Worm (Caenorhabditis elegans): Measurements from ENCODE around the gene Y34B4A.4.

The Y34B4A.4 gene

ce11 chrX:5264026-5264425 lies at the start of gene Y34B4A.4:
Y34B4A.4 (plus strand) TSS chrX:5264326.
- TF ChIP-seq let-526 (GFP tag; IDR thresholded peaks at IDR 0.05) (no peak), K12H6.12 (tag; optimal IDR thresholded peaks at IDR 0.05) (no peak), T07F8.4 (tag; optimal IDR thresholded peaks at IDR 0.05) (no peak), nhr-90 (tag; optimal IDR thresholded peaks at IDR 0.05) (no peak), ceh-27 (GFP tag; optimal IDR thresholded peaks at IDR 0.05) (no peak), nfya-1 (tag; optimal IDR thresholded peaks at IDR 0.05; ENCODE audit: borderline replicate concordance, insufficient read depth) (no peak), cebp-1 (GFP tag; IDR thresholded peaks at IDR 0.05) (no peak), cebp-1 (tag; optimal IDR thresholded peaks at IDR 0.05) (no peak), nhr-27 (tag; optimal IDR thresholded peaks at IDR 0.05) (no peak), B0261.1 (tag; optimal IDR thresholded peaks at IDR 0.05) (no peak), die-1 (tag; optimal IDR thresholded peaks at IDR 0.05) (no peak), Y67H2A.10 (GFP tag; conservative IDR thresholded peaks at IDR 0.05) (no peak), mel-28 (tag; optimal IDR thresholded peaks at IDR 0.05; ENCODE audit: borderline replicate concordance) (no peak), F39B2.1 (GFP tag; IDR thresholded peaks at IDR 0.05) (no peak), ceh-100 (GFP tag; IDR thresholded peaks at IDR 0.05) (no peak)

ce11 chrX:5214790-5215189 lies 49.3 kb upstream of the Y34B4A.4 start:
- TF ChIP-seq F52B5.7 (tag; optimal IDR thresholded peaks at IDR 0.05) (no peak), ztf-26 (tag; optimal IDR thresholded peaks at IDR 0.05) (no peak), ekl-4 (GFP tag; IDR thresholded peaks at IDR 0.05) (0 out of 2 replicates have a peak, but pooled peaks have one; percentile 7), rpc-1 (optimal IDR thresholded peaks at IDR 0.05) (no peak), rpc-1 (tag; optimal IDR thresholded peaks at IDR 0.05) (no peak), fkh-3 (tag; optimal IDR thresholded peaks at IDR 0.05) (peak; percentile 22), egrh-3 (GFP tag; IDR thresholded peaks at IDR 0.05) (peak; percentile 65), zfh-2 (GFP tag; conservative IDR thresholded peaks at IDR 0.05) (peak; percentile 90), sptf-2 (GFP tag; optimal IDR thresholded peaks at IDR 0.05) (no peak), lin-26 (GFP tag; IDR thresholded peaks at IDR 0.05) (0 out of 2 replicates have a peak, but pooled peaks have one; percentile 8)

ce11 chrX:5216063-5216462 lies 48.1 kb upstream of the Y34B4A.4 start, which contains the start of gene hrpa-2:
hrpa-2 (plus strand) TSS chrX:5216363.
- TF ChIP-seq let-607 (tag; optimal IDR thresholded peaks at IDR 0.05) (no peak), T26A5.8 (tag; optimal IDR thresholded peaks at IDR 0.05) (no peak)

ce11 chrX:5218323-5218722 lies 45.8 kb upstream of the Y34B4A.4 start:
- no peak for TF ChIP-seq tbp1 (GFP tag; optimal IDR thresholded peaks at IDR 0.05)

- TF ChIP-seq atf-7 (tag; optimal IDR thresholded peaks at IDR 0.05) (no peak), F57A8.1 (GFP tag; optimal IDR thresholded peaks at IDR 0.05) (no peak), mxl-1 (tag; optimal IDR thresholded peaks at IDR 0.05) (no peak), T26A5.8 (tag; optimal IDR thresholded peaks at IDR 0.05) (no peak), B0336.3 (GFP tag; IDR thresholded peaks at IDR 0.05) (no peak), F37B4.10 (GFP tag; IDR thresholded peaks at IDR 0.05) (no peak), lin-26 (GFP tag; IDR thresholded peaks at IDR 0.05) (no peak), lin-35 (GFP tag; optimal IDR thresholded peaks at IDR 0.05) (no peak), sptf-2 (GFP tag; optimal IDR thresholded peaks at IDR 0.05) (no peak), madf-3 (GFP tag; IDR thresholded peaks at IDR 0.05) (no peak), F39B2.1 (GFP tag; IDR thresholded peaks at IDR 0.05) (no peak), hsf-1 (GFP tag; IDR thresholded peaks at IDR 0.05) (no peak), C17E4.6 (GFP tag; IDR thresholded peaks at IDR 0.05) (no peak), ztf-25 (GFP tag; IDR thresholded peaks at IDR 0.05) (no peak), sea-2 (GFP tag; IDR thresholded peaks at IDR 0.05) (no peak)
Observed at ce11 chrX:5226265-5226664, 37.9 kb upstream of the Y34B4A.4 start, which contains the start of gene H28G03.3. H28G03.3 (minus strand) TSS chrX:5226365.
